Worm (Caenorhabditis elegans) whole organism, young adult: ENCODE data around the gene R07E5.11.
A peak's percentile ranks its signal among the peaks of the same experiment; 100 is the strongest.

Source experiments
- B0019.2 ChIP-seq: fragments of 200-800 bp; sonication (Bioruptor generic); conservative IDR thresholded peaks from 2 replicates; pipeline ENCODE4 v1.3.6; 2022; ENCODE audit warnings: missing genetic modification reagents, missing genetic modification characterization, missing compliant biosample characterization
- B0261.1 ChIP-seq: sonication (generic microtip); optimal IDR thresholded peaks from 2 replicates; lab custom pipeline; 2016; ENCODE audit warnings: mild to moderate bottlenecking, missing genetic modification characterization, moderate library complexity, missing compliant biosample characterization
- C17E4.6 ChIP-seq: fragments of 200-800 bp; sonication (Bioruptor generic); IDR thresholded peaks from 2 replicates; pipeline ENCODE4 v1.3.6; 2022; ENCODE audit warnings: missing genetic modification reagents, missing genetic modification characterization, missing compliant biosample characterization
- F10E7.11 ChIP-seq: sonication (generic microtip); optimal IDR thresholded peaks from 2 replicates; lab custom pipeline; 2017; ENCODE audit warnings: mild to moderate bottlenecking, missing genetic modification characterization, moderate library complexity, missing compliant biosample characterization
- F37B4.10 ChIP-seq: fragments of 200-800 bp; sonication (Bioruptor generic); IDR thresholded peaks from 2 replicates; pipeline ENCODE4 v1.3.6; 2022; ENCODE audit warnings: missing genetic modification characterization, missing compliant biosample characterization
- F52B5.7 ChIP-seq: sonication (generic microtip); optimal IDR thresholded peaks from 2 replicates; lab custom pipeline; 2016; ENCODE audit warnings: mild to moderate bottlenecking, missing genetic modification characterization, missing compliant biosample characterization
- F57C9.4 ChIP-seq: sonication (generic microtip); optimal IDR thresholded peaks from 2 replicates; lab custom pipeline; 2017; ENCODE audit warnings: mild to moderate bottlenecking, missing genetic modification characterization, missing compliant biosample characterization
- K11D2.4 ChIP-seq: fragments of 200-800 bp; sonication (Bioruptor generic); IDR thresholded peaks from 2 replicates; pipeline ENCODE4 v1.3.6; 2022; ENCODE audit warnings: missing genetic modification reagents, missing genetic modification characterization, missing compliant biosample characterization
- K12H6.12 ChIP-seq: fragments of 200-800 bp; sonication (Bioruptor generic); optimal IDR thresholded peaks from 2 replicates; lab custom pipeline; 2018; ENCODE audit warnings: mild to moderate bottlenecking, missing genetic modification characterization, missing compliant biosample characterization
- T26A5.8 ChIP-seq: sonication (generic microtip); optimal IDR thresholded peaks from 2 replicates; lab custom pipeline; 2016; ENCODE audit warnings: missing genetic modification characterization, missing compliant biosample characterization
- Y53G8AR.9 ChIP-seq: fragments of 200-800 bp; sonication (Bioruptor generic); conservative IDR thresholded peaks from 2 replicates; pipeline ENCODE4 v1.3.6; 2022; ENCODE audit warnings: missing genetic modification reagents, missing genetic modification characterization, missing compliant biosample characterization
- Y79H2A.3 ChIP-seq: fragments of 200-800 bp; sonication (Bioruptor generic); conservative IDR thresholded peaks from 2 replicates; pipeline ENCODE4 v1.3.6; 2022; ENCODE audit warnings: missing genetic modification reagents, missing genetic modification characterization, missing compliant biosample characterization
- Y95B8A.8 ChIP-seq: fragments of 200-800 bp; sonication (Bioruptor generic); IDR thresholded peaks from 2 replicates; pipeline ENCODE4 v1.3.6; 2022; ENCODE audit warnings: missing genetic modification reagents, missing genetic modification characterization, missing compliant biosample characterization
- ZK185.1 ChIP-seq: sonication (generic microtip); optimal IDR thresholded peaks from 2 replicates; lab custom pipeline; 2016; ENCODE audit warnings: mild to moderate bottlenecking, missing genetic modification characterization, missing compliant biosample characterization; ENCODE audit not compliant: poor library complexity, severe bottlenecking
- akir-1 ChIP-seq: fragments of 200-800 bp; sonication (Bioruptor generic); optimal IDR thresholded peaks from 2 replicates; lab custom pipeline; 2018; ENCODE audit warnings: mild to moderate bottlenecking, missing genetic modification characterization, moderate library complexity, missing compliant biosample characterization
- aptf-2 ChIP-seq: fragments of 200-800 bp; sonication (Bioruptor generic); conservative IDR thresholded peaks from 2 replicates; pipeline ENCODE4 v1.3.6; 2022; ENCODE audit warnings: missing genetic modification reagents, missing genetic modification characterization, missing compliant biosample characterization
- atf-7 ChIP-seq: sonication (generic microtip); optimal IDR thresholded peaks from 2 replicates; lab custom pipeline; 2017; ENCODE audit warnings: mild to moderate bottlenecking, missing genetic modification characterization, missing compliant biosample characterization
- bed-1 ChIP-seq: fragments of 200-800 bp; sonication (Bioruptor generic); IDR thresholded peaks from 2 replicates; pipeline ENCODE4 v1.3.6; 2022; ENCODE audit warnings: missing genetic modification reagents, missing genetic modification characterization, missing compliant biosample characterization
- ccch-3 ChIP-seq: fragments of 200-800 bp; sonication (Bioruptor generic); optimal IDR thresholded peaks from 2 replicates; lab custom pipeline; 2018; ENCODE audit warnings: mild to moderate bottlenecking, missing genetic modification characterization, missing compliant biosample characterization
- ceh-40 ChIP-seq: fragments of 200-800 bp; sonication (Bioruptor generic); IDR thresholded peaks from 2 replicates; pipeline ENCODE4 v1.3.6; 2022; ENCODE audit warnings: missing genetic modification characterization, missing compliant biosample characterization
- ceh-79 ChIP-seq: sonication (generic microtip); optimal IDR thresholded peaks from 2 replicates; lab custom pipeline; 2017; ENCODE audit warnings: mild to moderate bottlenecking, missing genetic modification characterization, missing compliant biosample characterization
- chd-7 ChIP-seq: sonication (generic microtip); optimal IDR thresholded peaks from 2 replicates; lab custom pipeline; 2016; ENCODE audit warnings: mild to moderate bottlenecking, missing genetic modification characterization, moderate library complexity, missing compliant biosample characterization
- die-1 ChIP-seq: sonication (generic microtip); optimal IDR thresholded peaks from 2 replicates; lab custom pipeline; 2016; ENCODE audit warnings: missing genotype, mild to moderate bottlenecking, missing genetic modification characterization, missing compliant biosample characterization
- egl-44 ChIP-seq: fragments of 200-800 bp; sonication (Bioruptor generic); IDR thresholded peaks from 2 replicates; pipeline ENCODE4 v1.3.6; 2022; ENCODE audit warnings: missing genetic modification reagents, missing genetic modification characterization, missing compliant biosample characterization
- ets-4 ChIP-seq: fragments of 200-800 bp; sonication (Bioruptor generic); optimal IDR thresholded peaks from 2 replicates; lab custom pipeline; 2018; ENCODE audit warnings: mild to moderate bottlenecking, missing genetic modification characterization, missing compliant biosample characterization
- hlh-12 ChIP-seq: sonication (generic microtip); optimal IDR thresholded peaks from 2 replicates; lab custom pipeline; 2016; ENCODE audit warnings: missing genetic modification characterization, missing compliant biosample characterization
- hlh-26 ChIP-seq: fragments of 200-800 bp; sonication (Bioruptor generic); conservative IDR thresholded peaks from 2 replicates; pipeline ENCODE4 v1.3.6; 2022; ENCODE audit warnings: missing genetic modification reagents, missing genetic modification characterization, missing compliant biosample characterization
- lag-1 ChIP-seq: fragments of 200-800 bp; sonication (Bioruptor generic); IDR thresholded peaks from 2 replicates; pipeline ENCODE4 v1.3.6; 2022; ENCODE audit warnings: missing genetic modification reagents, missing genetic modification characterization, missing compliant biosample characterization
- lir-1 ChIP-seq: fragments of 200-800 bp; sonication (Bioruptor generic); conservative IDR thresholded peaks from 2 replicates; pipeline ENCODE4 v1.3.6; 2022; ENCODE audit warnings: missing genetic modification reagents, missing genetic modification characterization, missing compliant biosample characterization
- lsl-1 ChIP-seq: fragments of 200-800 bp; sonication (Bioruptor generic); optimal IDR thresholded peaks from 2 replicates; lab custom pipeline; 2018; ENCODE audit warnings: mild to moderate bottlenecking, missing genetic modification characterization, moderate library complexity, missing compliant biosample characterization
- madf-10 ChIP-seq: sonication (generic microtip); optimal IDR thresholded peaks from 2 replicates; lab custom pipeline; 2016; ENCODE audit warnings: mild to moderate bottlenecking, missing genetic modification characterization, missing compliant biosample characterization
- madf-3 ChIP-seq: fragments of 200-800 bp; sonication (Bioruptor generic); IDR thresholded peaks from 2 replicates; pipeline ENCODE4 v1.3.6; 2022; ENCODE audit warnings: missing genetic modification reagents, missing genetic modification characterization, missing compliant biosample characterization
- madf-6 ChIP-seq: fragments of 200-800 bp; sonication (Bioruptor generic); IDR thresholded peaks from 2 replicates; pipeline ENCODE4 v1.3.6; 2022; ENCODE audit warnings: missing genetic modification reagents, missing genetic modification characterization, missing compliant biosample characterization
- madf-8 ChIP-seq: fragments of 200-800 bp; sonication (Bioruptor generic); conservative IDR thresholded peaks from 2 replicates; pipeline ENCODE4 v1.3.6; 2022; ENCODE audit warnings: missing genetic modification reagents, missing genetic modification characterization, missing compliant biosample characterization
- mel-28 ChIP-seq: sonication (generic microtip); optimal IDR thresholded peaks from 2 replicates; lab custom pipeline; 2016; ENCODE audit warnings: borderline replicate concordance, mild to moderate bottlenecking, missing genetic modification characterization, missing compliant biosample characterization
- mxl-1 ChIP-seq: sonication (generic microtip); optimal IDR thresholded peaks from 2 replicates; lab custom pipeline; 2016; ENCODE audit warnings: missing genetic modification characterization, missing compliant biosample characterization
- nhr-120 ChIP-seq: fragments of 200-800 bp; sonication (Bioruptor generic); IDR thresholded peaks from 2 replicates; pipeline ENCODE4 v1.3.6; 2022; ENCODE audit warnings: missing genetic modification characterization, missing compliant biosample characterization
- nhr-90 ChIP-seq: sonication (generic microtip); optimal IDR thresholded peaks from 2 replicates; lab custom pipeline; 2016; ENCODE audit warnings: missing genotype, mild to moderate bottlenecking, missing genetic modification characterization, missing compliant biosample characterization
- sea-2 ChIP-seq: fragments of 200-800 bp; sonication (Bioruptor generic); IDR thresholded peaks from 2 replicates; pipeline ENCODE4 v1.3.6; 2022; ENCODE audit warnings: missing genetic modification characterization, missing compliant biosample characterization
- snpc-3.4 ChIP-seq: sonication (generic microtip); optimal IDR thresholded peaks from 2 replicates; lab custom pipeline; 2017; ENCODE audit warnings: missing genetic modification characterization, mild to moderate bottlenecking, missing compliant biosample characterization, antibody characterized with exemption, moderate library complexity, missing genotype, missing genetic modification reagents
- snpc-4 ChIP-seq, 5 experiments: fragments of 150-350 bp in 1 of 5; sonication (generic microtip) in 4 of 5; optimal IDR thresholded peaks; 2 replicates each; lab custom pipeline; 2014 to 2018; ENCODE audit warnings: missing genetic modification characterization in 5 of 5, missing biosample characterization in 3 of 5, antibody characterized with exemption in 2 of 5, mild to moderate bottlenecking in 2 of 5, missing compliant biosample characterization in 2 of 5, missing genotype in 2 of 5, moderate library complexity in 2 of 5, missing genetic modification reagents in 1 of 5
- sptf-2 ChIP-seq: fragments of 200-800 bp; sonication (Bioruptor generic); optimal IDR thresholded peaks from 2 replicates; lab custom pipeline; 2018; ENCODE audit warnings: mild to moderate bottlenecking, missing genetic modification characterization, missing compliant biosample characterization
- tbx-9 ChIP-seq: sonication (generic microtip); optimal IDR thresholded peaks from 2 replicates; lab custom pipeline; 2016; ENCODE audit warnings: borderline replicate concordance, missing genetic modification characterization, inconsistent platforms, missing compliant biosample characterization
- tlf-1 ChIP-seq: fragments of 200-800 bp; sonication (Bioruptor generic); optimal IDR thresholded peaks from 2 replicates; lab custom pipeline; 2018; ENCODE audit warnings: mild to moderate bottlenecking, missing genetic modification characterization, missing compliant biosample characterization
- unc-130 ChIP-seq: sonication (generic microtip); optimal IDR thresholded peaks from 2 replicates; lab custom pipeline; 2016; ENCODE audit warnings: missing genetic modification reagents, missing genetic modification characterization, missing compliant biosample characterization
- unc-62 ChIP-seq: fragments of 150-350 bp; optimal IDR thresholded peaks from 2 replicates; lab custom pipeline; 2014; ENCODE audit warnings: missing biosample characterization, missing genetic modification reagents, missing genetic modification characterization
- ztf-25 ChIP-seq: fragments of 200-800 bp; sonication (Bioruptor generic); IDR thresholded peaks from 2 replicates; pipeline ENCODE4 v1.3.6; 2022; ENCODE audit warnings: missing genetic modification reagents, missing genetic modification characterization, missing compliant biosample characterization
- ztf-26 ChIP-seq: sonication (generic microtip); optimal IDR thresholded peaks from 2 replicates; lab custom pipeline; 2017; ENCODE audit warnings: missing genetic modification characterization, missing compliant biosample characterization
- ztf-28 ChIP-seq: fragments of 200-800 bp; sonication (Bioruptor generic); IDR thresholded peaks from 2 replicates; pipeline ENCODE4 v1.3.6; 2022; ENCODE audit warnings: missing genetic modification reagents, missing genetic modification characterization, missing compliant biosample characterization

Gene R07E5.11

ce11 chrIII:4449357-4449756, 34.3 kb upstream of the R07E5.11 start:
- TF ChIP-seq hlh-12 (tag; lab: Kevin White, UChicago) (peak; percentile 57), madf-10 (peak; percentile 27), madf-6 (GFP tag; lab: Robert Waterston, UW) (peak; percentile 69), ztf-28 (GFP tag; lab: Robert Waterston, UW) (0 out of 2 replicates have a peak, but pooled peaks have one; percentile 36), Y53G8AR.9 (no peak), T26A5.8 (no peak), K11D2.4 (GFP tag; lab: Robert Waterston, UW) (no peak), ets-4 (GFP tag; lab: Kevin White, UChicago) (no peak), nhr-90 (tag; lab: Kevin White, UChicago) (peak; percentile 33), ztf-26 (no peak), sptf-2 (GFP tag; lab: Kevin White, UChicago) (no peak), F57C9.4 (tag; lab: Kevin White, UChicago) (no peak), F37B4.10 (GFP tag; lab: Robert Waterston, UW) (no peak), F10E7.11 (no peak), lir-1 (GFP tag; lab: Robert Waterston, UW) (no peak), unc-62 (GFP tag; lab: Kevin White, UChicago) (no peak), hlh-26 (GFP tag; lab: Robert Waterston, UW) (no peak), egl-44 (GFP tag; lab: Robert Waterston, UW) (no peak), K12H6.12 (tag; lab: Kevin White, UChicago) (peak; percentile 16), madf-3 (GFP tag; lab: Robert Waterston, UW) (no peak), mel-28 (tag; lab: Kevin White, UChicago) (no peak), lsl-1 (peak; percentile 40), tbx-9 (no peak), B0019.2 (GFP tag; lab: Robert Waterston, UW) (no peak), ZK185.1 (tag; lab: Kevin White, UChicago) (no peak), snpc-3.4 (tag; lab: Kevin White, UChicago) (peak; percentile 29), bed-1 (GFP tag; lab: Robert Waterston, UW) (no peak), ccch-3 (GFP tag; lab: Kevin White, UChicago) (no peak), nhr-120 (GFP tag; lab: Robert Waterston, UW) (no peak), ceh-79 (tag; lab: Kevin White, UChicago) (no peak), die-1 (tag; lab: Kevin White, UChicago) (peak; percentile 38), F52B5.7 (tag; lab: Kevin White, UChicago) (no peak), unc-130 (GFP tag; lab: Kevin White, UChicago) (no peak), snpc-4 (GFP tag; optimal IDR thresholded peaks at IDR 0.05; lab: Kevin White, UChicago) (no peak), snpc-4 (tag; optimal IDR thresholded peaks at IDR 0.05; lab: Kevin White, UChicago) (peak in 1 of 4 experiments; percentile 28), sea-2 (GFP tag; lab: Robert Waterston, UW) (no peak), atf-7 (no peak), madf-8 (0 out of 2 replicates have a peak, but pooled peaks have one; percentile 14), Y95B8A.8 (GFP tag; lab: Robert Waterston, UW) (no peak), ceh-40 (no peak), tlf-1 (GFP tag; lab: Kevin White, UChicago) (no peak), B0261.1 (tag; lab: Kevin White, UChicago) (peak; percentile 71), C17E4.6 (GFP tag; lab: Robert Waterston, UW) (no peak), lag-1 (GFP tag; lab: Robert Waterston, UW) (no peak), Y79H2A.3 (GFP tag; lab: Robert Waterston, UW) (no peak), ztf-25 (0 out of 2 replicates have a peak, but pooled peaks have one; percentile 47), aptf-2 (no peak), akir-1 (GFP tag; lab: Kevin White, UChicago) (no peak), chd-7 (tag; lab: Kevin White, UChicago) (no peak), mxl-1 (tag; lab: Kevin White, UChicago) (no peak)
